Worm (Caenorhabditis elegans) whole organism, midembryonic: ENCODE measurements around the gene srxa-18.

Source experiments
- T22C8.4 ChIP-seq: fragments of 200-800 bp; sonication (Bioruptor generic); IDR thresholded peaks from 2 replicates; pipeline ENCODE4 v1.3.6; 2022; ENCODE audit warnings: missing genetic modification characterization, missing compliant biosample characterization
- cog-1 ChIP-seq: sonication (generic microtip); optimal IDR thresholded peaks from 2 replicates; lab custom pipeline; 2016; ENCODE audit warnings: missing genetic modification characterization, missing compliant biosample characterization
- flt-1 ChIP-seq: fragments of 200-800 bp; sonication (Bioruptor generic); IDR thresholded peaks from 2 replicates; pipeline ENCODE4 v1.3.6; 2022; ENCODE audit warnings: missing genetic modification characterization, missing compliant biosample characterization
- klf-2 ChIP-seq: fragments of 200-800 bp; sonication (Bioruptor generic); conservative IDR thresholded peaks from 2 replicates; pipeline ENCODE4 v1.3.6; 2022; ENCODE audit warnings: missing genetic modification reagents, missing genetic modification characterization, missing compliant biosample characterization
- med-1 ChIP-seq: sonication (generic microtip); optimal IDR thresholded peaks from 2 replicates; lab custom pipeline; 2017; ENCODE audit warnings: missing genetic modification characterization, mild to moderate bottlenecking, missing compliant biosample characterization, antibody characterized with exemption, missing genetic modification reagents; ENCODE audit not compliant: insufficient read depth
- ref-1 ChIP-seq: fragments of 200-800 bp; sonication (Bioruptor generic); conservative IDR thresholded peaks from 2 replicates; pipeline ENCODE4 v1.3.6; 2022; ENCODE audit warnings: missing genetic modification reagents, missing genetic modification characterization, missing compliant biosample characterization
- tab-1 ChIP-seq: fragments of 200-800 bp; sonication (Bioruptor generic); IDR thresholded peaks from 2 replicates; pipeline ENCODE4 v1.3.6; 2022; ENCODE audit warnings: missing genetic modification characterization, missing compliant biosample characterization
- ztf-23 ChIP-seq: fragments of 200-800 bp; sonication (Bioruptor generic); IDR thresholded peaks from 2 replicates; pipeline ENCODE4 v1.3.6; 2022; ENCODE audit warnings: missing genetic modification reagents, missing genetic modification characterization, missing compliant biosample characterization
- ztf-29 ChIP-seq: fragments of 200-800 bp; sonication (Bioruptor generic); IDR thresholded peaks from 2 replicates; pipeline ENCODE4 v1.3.6; 2022; ENCODE audit warnings: missing genetic modification reagents, missing genetic modification characterization, missing compliant biosample characterization

The srxa-18 gene

DNA sequence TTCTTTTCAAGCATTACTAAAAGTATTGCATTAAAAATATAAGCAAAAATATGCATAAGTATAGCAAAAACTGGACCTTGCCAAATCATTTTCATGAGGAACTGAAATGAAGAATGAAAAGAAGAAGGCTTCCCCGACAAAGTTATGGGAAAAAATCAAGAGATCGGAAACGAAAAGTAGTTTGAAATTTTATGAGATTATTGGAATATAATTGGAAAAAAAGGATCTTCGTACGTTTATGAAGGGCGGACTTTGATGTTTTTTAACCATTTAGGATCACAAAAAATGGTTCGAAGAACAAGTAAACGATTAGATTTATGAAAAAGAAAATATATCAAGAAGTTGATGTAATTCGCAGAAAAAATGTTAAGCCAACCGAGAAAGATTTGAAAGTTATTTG lies at the start of gene srxa-18:
Gene srxa-18 (minus strand): TSS at position 100 of the 400 bp plus-strand sequence.
- TF ChIP-seq tab-1 (no peak), cog-1 (tag; lab: Kevin White, UChicago) (no peak), flt-1 (GFP tag; lab: Robert Waterston, UW) (no peak), ztf-23 (GFP tag; lab: Robert Waterston, UW) (no peak), ztf-29 (GFP tag; lab: Robert Waterston, UW) (no peak), klf-2 (GFP tag; lab: Robert Waterston, UW) (no peak), ref-1 (GFP tag; lab: Robert Waterston, UW) (no peak), med-1 (no peak)

ce11 chrV:10168870-10169269 lies 48.1 kb upstream of the srxa-18 start:
- TF ChIP-seq ztf-29 (GFP tag; lab: Robert Waterston, UW), result no peak
- TF ChIP-seq flt-1 (GFP tag; lab: Robert Waterston, UW), result no peak
- no peak for TF ChIP-seq ztf-23 (GFP tag; lab: Robert Waterston, UW)
- no peak for TF ChIP-seq med-1

DNA sequence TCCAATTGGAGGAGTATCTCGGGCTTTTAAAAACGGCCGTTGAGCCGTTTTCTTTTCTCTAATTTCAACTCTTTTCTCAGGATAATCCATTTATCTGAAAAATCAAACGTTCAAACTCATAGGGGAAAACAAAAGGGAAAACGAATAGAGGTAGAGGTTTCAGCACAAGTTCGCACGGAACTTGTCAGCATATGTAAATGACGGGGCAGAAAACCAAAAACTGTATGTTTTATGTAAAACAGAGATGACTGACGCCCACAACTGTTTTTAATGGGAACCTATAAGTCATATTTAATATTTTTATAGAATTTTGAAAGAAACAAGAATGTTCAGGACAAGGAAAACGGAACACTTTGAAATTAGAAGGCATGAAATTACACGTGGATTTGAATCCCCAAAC lies 45.6 kb upstream of the srxa-18 start, which contains the start of gene C51E3.6:
Gene C51E3.6 (minus strand): TSS at position 101 of the 400 bp plus-strand sequence.
- no peak for TF ChIP-seq ztf-23 (GFP tag; lab: Robert Waterston, UW)

DNA sequence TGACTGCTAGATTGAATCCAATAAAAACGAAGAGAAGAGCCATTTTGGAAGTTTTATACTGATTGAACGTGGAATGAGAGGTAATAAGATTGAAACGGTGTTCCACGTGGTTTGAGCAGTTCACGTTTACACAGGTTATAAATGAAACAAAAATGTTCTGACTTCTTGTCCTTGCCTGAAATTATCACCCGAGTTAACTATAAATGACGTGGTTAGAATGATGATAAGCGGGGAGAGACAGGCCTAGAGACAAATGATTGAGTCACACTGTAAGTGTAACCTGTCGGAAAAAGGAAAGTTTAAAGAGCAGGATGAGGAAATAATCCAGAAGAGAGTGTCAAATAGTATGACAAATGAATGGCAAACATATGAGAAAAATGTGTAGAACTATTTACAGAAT lies 40.2 kb upstream of the srxa-18 start, which contains the start of gene C51E3.10:
Gene C51E3.10 (minus strand): TSS at position 181 of the 400 bp plus-strand sequence.
- TF ChIP-seq flt-1 (GFP tag; lab: Robert Waterston, UW) (no peak), T22C8.4 (GFP tag; lab: Robert Waterston, UW) (no peak), klf-2 (GFP tag; lab: Robert Waterston, UW) (no peak), tab-1 (no peak), ztf-29 (GFP tag; lab: Robert Waterston, UW) (no peak), med-1 (no peak), cog-1 (tag; lab: Kevin White, UChicago) (no peak), ztf-23 (GFP tag; lab: Robert Waterston, UW) (no peak), ref-1 (GFP tag; lab: Robert Waterston, UW) (no peak)

DNA sequence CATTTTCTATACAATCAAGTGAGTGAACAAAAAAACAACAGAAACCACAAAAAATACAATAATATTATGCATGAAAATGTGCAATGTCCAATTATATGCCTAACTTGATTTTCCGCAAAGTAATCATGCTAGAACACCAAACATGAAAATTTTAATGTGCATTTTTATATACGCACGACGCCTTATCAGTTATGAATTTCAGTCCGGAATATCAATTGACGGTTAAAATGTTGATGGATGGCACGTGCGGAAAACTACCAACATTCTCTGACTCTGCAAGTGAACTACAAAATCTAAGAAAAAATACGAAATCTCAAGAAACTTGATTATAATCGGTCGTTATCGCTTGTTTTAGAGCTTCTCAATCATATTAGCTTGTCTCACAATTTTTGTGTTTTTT lies 39.2 kb upstream of the srxa-18 start:
- TF ChIP-seq ref-1 (GFP tag; lab: Robert Waterston, UW) (no peak), med-1 (no peak), T22C8.4 (GFP tag; lab: Robert Waterston, UW) (no peak), flt-1 (GFP tag; lab: Robert Waterston, UW) (no peak), klf-2 (GFP tag; lab: Robert Waterston, UW) (no peak), ztf-29 (GFP tag; lab: Robert Waterston, UW) (no peak), tab-1 (no peak), cog-1 (tag; lab: Kevin White, UChicago) (no peak), ztf-23 (GFP tag; lab: Robert Waterston, UW) (no peak)

ce11 chrV:10158528-10158927 lies 37.7 kb upstream of the srxa-18 start, which contains the start of gene srsx-30:
Gene srsx-30, plus strand, starts transcription at chrV:10158828.
- TF ChIP-seq klf-2 (GFP tag; lab: Robert Waterston, UW) (no peak), ztf-23 (GFP tag; lab: Robert Waterston, UW) (no peak), T22C8.4 (GFP tag; lab: Robert Waterston, UW) (no peak), ref-1 (GFP tag; lab: Robert Waterston, UW) (no peak), flt-1 (GFP tag; lab: Robert Waterston, UW) (no peak), tab-1 (no peak), ztf-29 (GFP tag; lab: Robert Waterston, UW) (no peak), med-1 (no peak)

- TF ChIP-seq flt-1 (GFP tag; lab: Robert Waterston, UW), result no peak
- TF ChIP-seq tab-1, result no peak
- no peak for TF ChIP-seq cog-1 (tag; lab: Kevin White, UChicago)
- no peak for TF ChIP-seq ztf-29 (GFP tag; lab: Robert Waterston, UW)
- no peak for TF ChIP-seq T22C8.4 (GFP tag; lab: Robert Waterston, UW)
- no peak for TF ChIP-seq klf-2 (GFP tag; lab: Robert Waterston, UW)
- TF ChIP-seq ztf-23 (GFP tag; lab: Robert Waterston, UW), result no peak
- TF ChIP-seq ref-1 (GFP tag; lab: Robert Waterston, UW), result no peak
- no peak for TF ChIP-seq med-1
Observed at ce11 chrV:10154698-10155097, 33.9 kb upstream of the srxa-18 start, which contains the start of gene srsx-29. Gene srsx-29, plus strand, starts transcription at chrV:10154998.

- TF ChIP-seq klf-2 (GFP tag; lab: Robert Waterston, UW), result no peak
Observed at ce11 chrV:10153076-10153475, 32.3 kb upstream of the srxa-18 start.

DNA sequence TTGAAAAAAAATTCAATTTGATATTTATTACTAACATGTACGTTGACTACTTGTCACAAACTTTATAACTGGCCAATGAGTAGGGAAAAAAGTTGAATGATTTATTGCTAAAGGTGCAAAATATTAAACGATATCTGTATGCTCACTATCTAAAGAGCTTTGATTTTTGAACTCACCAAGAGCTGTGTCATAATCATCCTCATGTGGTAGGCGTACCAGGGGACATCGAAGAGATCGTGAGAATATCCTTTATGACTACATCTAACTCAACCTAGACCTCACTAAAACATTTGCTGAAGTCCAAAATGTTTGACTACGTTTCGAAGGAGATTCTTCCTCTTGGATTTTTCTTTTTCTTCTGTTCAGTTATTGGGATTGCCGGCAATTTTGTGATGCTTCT lies 31.5 kb upstream of the srxa-18 start, which contains the start of gene srsx-28:
Gene srsx-28 (plus strand): TSS at position 301 of the 400 bp plus-strand sequence.
- TF ChIP-seq klf-2 (GFP tag; lab: Robert Waterston, UW) (no peak), med-1 (no peak), ref-1 (GFP tag; lab: Robert Waterston, UW) (no peak), ztf-23 (GFP tag; lab: Robert Waterston, UW) (no peak)

DNA sequence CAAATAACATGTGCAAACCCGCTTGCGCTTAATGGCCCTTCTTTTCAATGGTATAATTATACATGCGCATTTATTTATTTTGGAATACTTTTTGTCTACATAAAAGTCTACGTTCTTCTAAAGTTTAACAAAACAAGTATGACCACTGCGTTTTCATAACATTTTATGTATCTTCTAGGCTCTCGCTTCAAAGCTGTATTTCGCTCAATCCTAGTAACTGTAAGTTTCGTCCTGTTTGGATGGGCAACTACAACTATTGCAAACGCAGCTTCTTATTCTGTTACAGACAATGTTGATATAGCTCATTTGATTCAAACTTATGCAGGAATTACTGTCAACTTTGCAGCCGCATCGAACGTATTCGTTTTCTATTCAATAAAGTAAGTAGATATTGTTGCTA lies 28.9 kb upstream of the srxa-18 start, which contains the start of gene srsx-27:
Gene srsx-27 (plus strand): TSS at position 301 of the 400 bp plus-strand sequence.
- no peak for TF ChIP-seq tab-1
- TF ChIP-seq ztf-23 (GFP tag; lab: Robert Waterston, UW), result no peak
- no peak for TF ChIP-seq ref-1 (GFP tag; lab: Robert Waterston, UW)
- no peak for TF ChIP-seq klf-2 (GFP tag; lab: Robert Waterston, UW)
- TF ChIP-seq flt-1 (GFP tag; lab: Robert Waterston, UW), result no peak
- TF ChIP-seq cog-1 (tag; lab: Kevin White, UChicago), result no peak
- TF ChIP-seq med-1, result no peak
- TF ChIP-seq T22C8.4 (GFP tag; lab: Robert Waterston, UW), result no peak
- TF ChIP-seq ztf-29 (GFP tag; lab: Robert Waterston, UW), result no peak
